Fruit fly (Drosophila melanogaster) whole organism, embryonic: ENCODE results near the gene vih.
A peak's percentile ranks its signal among the peaks of the same experiment; 100 is the strongest.

ENCODE experiments used
- BEAF-32 ChIP-seq: fragments of 200-800 bp; sonication (Bioruptor generic); optimal IDR thresholded peaks from 3 replicates; lab custom pipeline; 2017; ENCODE audit warnings: missing biosample characterization, missing genetic modification characterization, mild to moderate bottlenecking, moderate library complexity, missing genetic modification reagents
- CG10654 ChIP-seq: fragments of 200-800 bp; sonication (Bioruptor generic); optimal IDR thresholded peaks from 2 replicates; lab custom pipeline; 2016; ENCODE audit warnings: missing biosample characterization, missing genetic modification characterization
- CG11085 ChIP-seq: fragments of 200-800 bp; sonication (Bioruptor generic); IDR thresholded peaks from 2 replicates; pipeline ENCODE4 v1.3.6; 2022; ENCODE audit warnings: missing biosample characterization, missing genetic modification characterization
- CG11247 ChIP-seq: fragments of 200-800 bp; sonication (Bioruptor generic); IDR thresholded peaks from 2 replicates; pipeline ENCODE4 v1.3.6; 2022; ENCODE audit warnings: missing biosample characterization, missing genetic modification characterization
- CG12155 ChIP-seq: fragments of 200-800 bp; sonication (Bioruptor generic); optimal IDR thresholded peaks from 3 replicates; lab custom pipeline; 2016; ENCODE audit warnings: missing biosample characterization, missing genetic modification characterization
- CG12299 ChIP-seq: fragments of 200-800 bp; sonication (Bioruptor generic); optimal IDR thresholded peaks from 2 replicates; lab custom pipeline; 2018; ENCODE audit warnings: missing biosample characterization, mild to moderate bottlenecking, missing genetic modification characterization
- CG1233 ChIP-seq: fragments of 200-800 bp; sonication (Bioruptor generic); optimal IDR thresholded peaks from 4 replicates; lab custom pipeline; 2018; ENCODE audit warnings: missing biosample characterization, mild to moderate bottlenecking, missing genetic modification characterization
- CG13296 ChIP-seq: fragments of 200-800 bp; sonication (Bioruptor generic); optimal IDR thresholded peaks from 3 replicates; lab custom pipeline; 2018; ENCODE audit warnings: missing biosample characterization, mild to moderate bottlenecking, missing genetic modification characterization
- CG1529 ChIP-seq: fragments of 200-800 bp; sonication (Bioruptor generic); optimal IDR thresholded peaks from 3 replicates; lab custom pipeline; 2018; ENCODE audit warnings: missing biosample characterization, missing genetic modification characterization
- CG15479 ChIP-seq: fragments of 200-800 bp; sonication (Bioruptor generic); optimal IDR thresholded peaks from 3 replicates; lab custom pipeline; 2019; ENCODE audit warnings: missing biosample characterization, mild to moderate bottlenecking, missing genetic modification characterization, moderate library complexity
- CG17612 ChIP-seq: fragments of 200-800 bp; sonication (Bioruptor generic); IDR thresholded peaks from 2 replicates; pipeline ENCODE4 v1.3.6; 2022; ENCODE audit warnings: missing biosample characterization, missing genetic modification characterization
- CG1792 ChIP-seq: fragments of 200-800 bp; sonication (Bioruptor generic); optimal IDR thresholded peaks from 2 replicates; lab custom pipeline; 2016; ENCODE audit warnings: missing biosample characterization, missing genetic modification characterization
- CG2875 ChIP-seq: fragments of 200-800 bp; sonication (Bioruptor generic); optimal IDR thresholded peaks from 2 replicates; lab custom pipeline; 2017; ENCODE audit warnings: missing biosample characterization, mild to moderate bottlenecking, missing genetic modification characterization, missing genetic modification reagents
- CG31224 ChIP-seq: fragments of 200-800 bp; sonication (Bioruptor generic); IDR thresholded peaks from 2 replicates; pipeline ENCODE4 v1.3.6; 2022; ENCODE audit warnings: missing biosample characterization, missing genetic modification characterization
- CG31365 ChIP-seq: fragments of 200-800 bp; sonication (Bioruptor generic); optimal IDR thresholded peaks from 2 replicates; lab custom pipeline; 2018; ENCODE audit warnings: missing biosample characterization, mild to moderate bottlenecking, missing genetic modification characterization
- CG3407 ChIP-seq: fragments of 200-800 bp; sonication (Bioruptor generic); optimal IDR thresholded peaks from 2 replicates; lab custom pipeline; 2018; ENCODE audit warnings: missing biosample characterization, mild to moderate bottlenecking, missing genetic modification characterization
- CG4617 ChIP-seq: fragments of 200-800 bp; sonication (Bioruptor generic); optimal IDR thresholded peaks from 3 replicates; lab custom pipeline; 2016; ENCODE audit warnings: missing biosample characterization, missing genetic modification characterization, borderline replicate concordance
- CG6254 ChIP-seq: fragments of 200-800 bp; sonication (Bioruptor generic); optimal IDR thresholded peaks from 3 replicates; lab custom pipeline; 2017; ENCODE audit warnings: mild to moderate bottlenecking, missing biosample characterization, missing genetic modification reagents, missing genetic modification characterization
- CG7271 ChIP-seq: fragments of 200-800 bp; sonication (Bioruptor generic); optimal IDR thresholded peaks from 2 replicates; lab custom pipeline; 2018; ENCODE audit warnings: missing biosample characterization, mild to moderate bottlenecking, missing genetic modification characterization, moderate library complexity
- CG8388 ChIP-seq: fragments of 200-800 bp; sonication (Bioruptor generic); optimal IDR thresholded peaks from 2 replicates; lab custom pipeline; 2019; ENCODE audit warnings: missing biosample characterization, mild to moderate bottlenecking, missing genetic modification characterization, moderate library complexity
- CG8944 ChIP-seq: fragments of 200-800 bp; sonication (Bioruptor generic); optimal IDR thresholded peaks from 3 replicates; lab custom pipeline; 2016; ENCODE audit warnings: missing biosample characterization, missing genetic modification characterization
- CG9609 ChIP-seq: fragments of 200-800 bp; sonication (Bioruptor generic); optimal IDR thresholded peaks from 3 replicates; lab custom pipeline; 2016; ENCODE audit warnings: missing biosample characterization, missing genetic modification characterization
- CkIIα-i1 ChIP-seq: fragments of 200-800 bp; sonication (Bioruptor generic); IDR thresholded peaks from 2 replicates; pipeline ENCODE4 v1.3.6; 2022; ENCODE audit warnings: missing biosample characterization, missing genetic modification characterization
- GATAe ChIP-seq: fragments of 200-800 bp; sonication (Bioruptor generic); conservative IDR thresholded peaks from 2 replicates; pipeline ENCODE4 v1.3.6; 2022; ENCODE audit warnings: missing biosample characterization, missing genetic modification characterization
- Hand ChIP-seq: fragments of 200-800 bp; sonication (Bioruptor generic); optimal IDR thresholded peaks from 2 replicates; lab custom pipeline; 2017; ENCODE audit warnings: mild to moderate bottlenecking, missing biosample characterization, missing genetic modification reagents, missing genetic modification characterization
- Lhr ChIP-seq: fragments of 200-800 bp; sonication (Bioruptor generic); optimal IDR thresholded peaks from 3 replicates; lab custom pipeline; 2017; ENCODE audit warnings: mild to moderate bottlenecking, missing biosample characterization, missing genetic modification reagents, missing genetic modification characterization
- MESR4 ChIP-seq: fragments of 200-800 bp; sonication (Bioruptor generic); optimal IDR thresholded peaks from 2 replicates; lab custom pipeline; 2018; ENCODE audit warnings: missing biosample characterization, mild to moderate bottlenecking, missing genetic modification characterization, moderate library complexity
- Nf-YB ChIP-seq: fragments of 200-800 bp; sonication (Bioruptor generic); optimal IDR thresholded peaks from 3 replicates; lab custom pipeline; 2019; ENCODE audit warnings: missing biosample characterization, mild to moderate bottlenecking, missing genetic modification characterization, moderate library complexity
- Opbp ChIP-seq: fragments of 200-800 bp; sonication (Bioruptor generic); IDR thresholded peaks from 3 replicates; pipeline ENCODE4 v1.3.6; 2022; ENCODE audit warnings: missing biosample characterization, missing genetic modification characterization; ENCODE audit not compliant: partially characterized antibody
- Stat92E ChIP-seq, 3 experiments: fragments of >200 bp in 2 of 3; fragments of 200-800 bp in 1 of 3; sonication (Bioruptor generic) in 1 of 3; optimal IDR thresholded peaks; 2 replicates each; lab custom pipeline; 2017 to 2019; ENCODE audit warnings: missing biosample characterization in 3 of 3, missing genetic modification characterization in 3 of 3, mild to moderate bottlenecking in 1 of 3, moderate library complexity in 1 of 3
- TFAM ChIP-seq: fragments of 200-800 bp; sonication (Bioruptor generic); optimal IDR thresholded peaks from 2 replicates; lab custom pipeline; 2017; ENCODE audit warnings: missing biosample characterization, missing genetic modification characterization, inconsistent platforms
- aop ChIP-seq: fragments of 200-800 bp; sonication (Bioruptor generic); IDR thresholded peaks from 2 replicates; pipeline ENCODE4 v1.3.6; 2022; ENCODE audit warnings: missing biosample characterization, missing genetic modification characterization
- ara ChIP-seq: fragments of 200-800 bp; sonication (Bioruptor generic); IDR thresholded peaks from 2 replicates; pipeline ENCODE4 v1.3.6; 2022; ENCODE audit warnings: missing biosample characterization, missing genetic modification characterization
- bowl ChIP-seq: fragments of 200-800 bp; sonication (Bioruptor generic); IDR thresholded peaks from 2 replicates; pipeline ENCODE4 v1.3.6; 2022; ENCODE audit warnings: missing biosample characterization, missing genetic modification characterization
- ems ChIP-seq: fragments of 200-800 bp; sonication (Bioruptor generic); optimal IDR thresholded peaks from 3 replicates; lab custom pipeline; 2016; ENCODE audit warnings: missing biosample characterization, missing genetic modification characterization
- fd3F ChIP-seq: fragments of 200-800 bp; sonication (Bioruptor generic); optimal IDR thresholded peaks from 2 replicates; lab custom pipeline; 2018; ENCODE audit warnings: missing biosample characterization, mild to moderate bottlenecking, missing genetic modification characterization, moderate library complexity
- gro ChIP-seq: fragments of 200-800 bp; sonication (Bioruptor generic); optimal IDR thresholded peaks from 2 replicates; lab custom pipeline; 2016; ENCODE audit warnings: missing biosample characterization, missing genetic modification characterization
- klu ChIP-seq: fragments of 200-800 bp; sonication (Bioruptor generic); IDR thresholded peaks from 2 replicates; pipeline ENCODE4 v1.3.6; 2022; ENCODE audit warnings: missing biosample characterization, missing genetic modification characterization
- lola ChIP-seq, 3 experiments: fragments of >200 bp in 2 of 3; fragments of 200-800 bp in 1 of 3; sonication (Bioruptor generic) in 1 of 3; optimal IDR thresholded peaks; 2 replicates each; lab custom pipeline; 2017 to 2019; ENCODE audit warnings: missing biosample characterization in 3 of 3, missing genetic modification characterization in 3 of 3, mild to moderate bottlenecking in 1 of 3, moderate library complexity in 1 of 3
- lov ChIP-seq, 2 experiments: fragments of 200-800 bp in 1 of 2; fragments of >200 bp in 1 of 2; sonication (Bioruptor generic) in 1 of 2; IDR thresholded peaks in 1 of 2; optimal IDR thresholded peaks in 1 of 2; 2 replicates in 1 of 2; 3 replicates in 1 of 2; pipeline versions ENCODE4 v1.3.6 to Lab custom; 2017 to 2022; ENCODE audit warnings: missing biosample characterization in 1 of 2, missing genetic modification characterization in 1 of 2
- luna ChIP-seq: fragments of 200-800 bp; sonication (Bioruptor generic); optimal IDR thresholded peaks from 2 replicates; lab custom pipeline; 2016; ENCODE audit warnings: missing biosample characterization, missing genetic modification characterization
- mld ChIP-seq: fragments of 200-800 bp; sonication (Bioruptor generic); IDR thresholded peaks from 3 replicates; pipeline ENCODE4 v1.3.6; 2022; ENCODE audit warnings: missing biosample characterization, missing genetic modification characterization; ENCODE audit not compliant: partially characterized antibody
- nom ChIP-seq: fragments of 200-800 bp; sonication (Bioruptor generic); optimal IDR thresholded peaks from 2 replicates; lab custom pipeline; 2017; ENCODE audit warnings: missing biosample characterization, missing genetic modification characterization, mild to moderate bottlenecking, moderate library complexity, missing genetic modification reagents
- pho ChIP-seq: fragments of 200-800 bp; sonication (Bioruptor generic); optimal IDR thresholded peaks from 2 replicates; lab custom pipeline; 2016; ENCODE audit warnings: missing biosample characterization, missing genetic modification characterization
- row ChIP-seq: fragments of 200-800 bp; sonication (Bioruptor generic); IDR thresholded peaks from 3 replicates; pipeline ENCODE4 v1.3.6; 2022; ENCODE audit warnings: missing biosample characterization, missing genetic modification characterization
- sim ChIP-seq: fragments of 200-800 bp; sonication (Bioruptor generic); IDR thresholded peaks from 2 replicates; pipeline ENCODE4 v1.3.6; 2022; ENCODE audit warnings: missing biosample characterization, missing genetic modification characterization
- so ChIP-seq: fragments of 200-800 bp; sonication (Bioruptor generic); IDR thresholded peaks from 3 replicates; pipeline ENCODE4 v1.3.6; 2022; ENCODE audit warnings: missing biosample characterization, missing genetic modification characterization

vih gene

DNA sequence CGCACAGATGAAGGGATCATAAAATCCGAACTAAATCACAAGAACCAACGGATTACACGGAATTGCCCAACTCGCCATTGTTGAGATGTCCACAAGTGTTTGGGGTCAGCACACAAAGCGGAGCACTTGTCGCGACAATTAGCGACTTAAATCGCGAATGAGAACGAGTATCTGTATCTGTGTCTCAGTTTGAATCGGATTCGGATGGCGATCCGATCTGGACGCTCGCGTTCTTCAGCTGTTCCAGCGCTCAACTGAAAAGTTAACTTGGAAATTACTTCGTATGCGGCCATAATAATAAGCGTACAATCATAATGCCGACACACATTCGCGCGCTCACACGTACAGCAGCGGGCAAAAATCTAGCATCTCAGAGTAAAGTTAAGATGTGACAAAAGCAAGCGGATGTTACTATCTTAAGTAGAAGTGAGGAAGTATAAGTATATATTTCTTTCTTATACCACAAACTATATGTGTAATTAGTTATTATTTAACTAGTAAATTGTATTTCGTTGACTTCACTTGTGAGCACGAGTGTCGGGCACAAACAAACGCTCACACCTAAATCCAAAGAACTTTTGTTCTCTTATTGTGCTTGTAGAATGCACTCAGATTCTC lies 13.6 kb upstream of the vih start, which contains the start of gene CG10660 (continued):
- TF ChIP-seq CkIIα-i1 (peak; percentile 19; the same call in 1 of the 2 replicates), CG1529 (GFP tag; lab: Kevin White, UChicago) (peak; percentile 83), ems (peak; percentile 61), CG4617 (GFP tag; lab: Kevin White, UChicago) (peak; percentile 20), row (peak; percentile 93), CG8388 (peak; percentile 91), klu (GFP tag; lab: Robert Waterston, UW) (peak; percentile 23; the same call in 1 of the 2 replicates), Opbp (GFP tag; lab: Robert Waterston, UW) (no peak), lola (GFP tag; optimal IDR thresholded peaks at IDR 0.05; lab: Kevin White, UChicago) (peak in 1 of 3 experiments; percentile 86), CG12155 (GFP tag; lab: Kevin White, UChicago) (peak; percentile 79), mld (no peak), aop (GFP tag; lab: Robert Waterston, UW) (0 out of 2 replicates have a peak, but pooled peaks have one; percentile 39), Nf-YB (GFP tag; lab: Kevin White, UChicago) (peak; percentile 73), CG1792 (peak; percentile 40), CG13296 (GFP tag; lab: Kevin White, UChicago) (peak; percentile 52), CG31365 (tag; lab: Kevin White, UChicago) (peak; percentile 64), CG12299 (tag; lab: Kevin White, UChicago) (peak; percentile 80), BEAF-32 (GFP tag; lab: Kevin White, UChicago) (no peak), lov (optimal IDR thresholded peaks at IDR 0.05; lab: Kevin White, UChicago) (no peak), lov (GFP tag; IDR thresholded peaks at IDR 0.05; lab: Robert Waterston, UW) (peak; percentile 76; the same call in 1 of the 3 replicates), CG9609 (GFP tag; lab: Kevin White, UChicago) (peak; percentile 31), luna (peak; percentile 18), gro (GFP tag; lab: Kevin White, UChicago) (no peak), sim (GFP tag; lab: Robert Waterston, UW) (peak; percentile 85), CG1233 (peak; percentile 79), fd3F (GFP tag; lab: Kevin White, UChicago) (peak; percentile 76), TFAM (no peak), Stat92E (GFP tag; optimal IDR thresholded peaks at IDR 0.05; lab: Kevin White, UChicago) (peak in 1 of 3 experiments; percentile 52), CG3407 (GFP tag; lab: Kevin White, UChicago) (peak; percentile 82), CG2875 (peak; percentile 87), Hand (GFP tag; lab: Kevin White, UChicago) (peak; percentile 70), CG31224 (GFP tag; lab: Robert Waterston, UW) (peak; percentile 57), MESR4 (peak; percentile 39), CG8944 (GFP tag; lab: Kevin White, UChicago) (peak; percentile 63), nom (GFP tag; lab: Kevin White, UChicago) (peak; percentile 41), CG17612 (GFP tag; lab: Robert Waterston, UW) (peak; percentile 64; the same call in 1 of the 2 replicates), CG6254 (GFP tag; lab: Kevin White, UChicago) (peak; percentile 89), bowl (GFP tag; lab: Robert Waterston, UW) (peak; percentile 66; the same call in 1 of the 2 replicates), CG11085 (peak; percentile 60; the same call in 1 of the 2 replicates), CG7271 (tag; lab: Kevin White, UChicago) (peak; percentile 26), Lhr (GFP tag; lab: Kevin White, UChicago) (peak; percentile 66), so (GFP tag; lab: Robert Waterston, UW) (peak; percentile 91), pho (GFP tag; lab: Kevin White, UChicago) (peak; percentile 48), CG10654 (peak; percentile 95), CG11247 (peak; percentile 80), CG15479 (no peak), GATAe (peak; percentile 33; the same call in 1 of the 2 replicates), ara (GFP tag; lab: Robert Waterston, UW) (peak; percentile 78)
